Worm (Caenorhabditis elegans) whole organism, L4/young adult: ENCODE results near the gene T12B3.2.
"Not testable (repeated sequence)": the region's sequence is repeated elsewhere in the genome, so short reads cannot be mapped to it uniquely, and the experiment has no call there.

Source experiments
- W03F9.2 ChIP-seq: fragments of 150-350 bp; optimal IDR thresholded peaks from 2 replicates; lab custom pipeline; 2014; ENCODE audit warnings: missing biosample characterization, missing genetic modification characterization
- dao-5 ChIP-seq: sonication (generic microtip); optimal IDR thresholded peaks from 2 replicates; lab custom pipeline; 2016; ENCODE audit warnings: missing genotype, missing genetic modification characterization, moderate library complexity, missing compliant biosample characterization
- him-1 ChIP-seq: sonication (generic microtip); optimal IDR thresholded peaks from 2 replicates; lab custom pipeline; 2016; ENCODE audit warnings: missing genotype, missing genetic modification reagents, missing genetic modification characterization, missing compliant biosample characterization

Gene T12B3.2

ce11 chrIV:7376511-7376910 lies at the start of gene T12B3.2:
Gene T12B3.2 (plus strand): TSS chrIV:7376811.
- TF ChIP-seq dao-5 (tag; lab: Kevin White, UChicago) (no peak), W03F9.2 (tag; lab: Kevin White, UChicago) (no peak), him-1 (tag; lab: Kevin White, UChicago) (no peak)

ce11 chrIV:7328918-7329317 lies 47.7 kb upstream of the T12B3.2 start, which contains the start of gene sqst-2:
Gene sqst-2 (minus strand): TSS chrIV:7328975.
- no peak for TF ChIP-seq him-1 (tag; lab: Kevin White, UChicago)
- TF ChIP-seq W03F9.2 (tag; lab: Kevin White, UChicago): no peak
- TF ChIP-seq dao-5 (tag; lab: Kevin White, UChicago): no peak

- no peak for TF ChIP-seq him-1 (tag; lab: Kevin White, UChicago)
- TF ChIP-seq dao-5 (tag; lab: Kevin White, UChicago): no peak
- TF ChIP-seq W03F9.2 (tag; lab: Kevin White, UChicago): no peak
Observed at ce11 chrIV:7332695-7333094, 43.9 kb upstream of the T12B3.2 start, which contains the start of gene ocr-4. Gene ocr-4 (minus strand): TSS chrIV:7332795.

ce11 chrIV:7338042-7338441 lies 38.6 kb upstream of the T12B3.2 start:
- TF ChIP-seq W03F9.2 (tag; lab: Kevin White, UChicago): no peak
- TF ChIP-seq him-1 (tag; lab: Kevin White, UChicago): no peak
- no peak for TF ChIP-seq dao-5 (tag; lab: Kevin White, UChicago)

ce11 chrIV:7339095-7339494 lies 37.5 kb upstream of the T12B3.2 start:
- TF ChIP-seq him-1 (tag; lab: Kevin White, UChicago) (no peak), W03F9.2 (tag; lab: Kevin White, UChicago) (no peak), dao-5 (tag; lab: Kevin White, UChicago) (no peak)

- TF ChIP-seq him-1 (tag; lab: Kevin White, UChicago) (no peak), dao-5 (tag; lab: Kevin White, UChicago) (no peak), W03F9.2 (tag; lab: Kevin White, UChicago) (no peak)
Observed at ce11 chrIV:7342144-7342543, 34.5 kb upstream of the T12B3.2 start.

- no peak for TF ChIP-seq him-1 (tag; lab: Kevin White, UChicago)
- no peak for TF ChIP-seq dao-5 (tag; lab: Kevin White, UChicago)
- TF ChIP-seq W03F9.2 (tag; lab: Kevin White, UChicago): no peak
Observed at ce11 chrIV:7344020-7344419, 32.6 kb upstream of the T12B3.2 start.

- no peak for TF ChIP-seq him-1 (tag; lab: Kevin White, UChicago)
- no peak for TF ChIP-seq W03F9.2 (tag; lab: Kevin White, UChicago)
- TF ChIP-seq dao-5 (tag; lab: Kevin White, UChicago): no peak
Observed at ce11 chrIV:7346751-7347150, 29.9 kb upstream of the T12B3.2 start, which contains the start of gene daf-42. Gene daf-42 (minus strand): TSS chrIV:7346851.

- not testable (repeated sequence) for TF ChIP-seq W03F9.2, him-1, dao-5 (tag; lab: Kevin White, UChicago)
Observed at ce11 chrIV:7365011-7365410, 11.6 kb upstream of the T12B3.2 start, which contains the start of gene Y40C5A.4. Gene Y40C5A.4 (minus strand): TSS chrIV:7365111.

ce11 chrIV:7374847-7375246 lies 1.8 kb upstream of the T12B3.2 start, which contains the start of gene T12B3.3:
Gene T12B3.3 (plus strand): TSS chrIV:7375147.
- not testable (repeated sequence) for TF ChIP-seq dao-5, him-1, W03F9.2 (tag; lab: Kevin White, UChicago)

- TF ChIP-seq dao-5 (tag; lab: Kevin White, UChicago): no peak
- TF ChIP-seq him-1 (tag; lab: Kevin White, UChicago): no peak
Observed at ce11 chrIV:7381754-7382153, 5.1 kb downstream of the T12B3.2 start, which contains the start of gene ptp-8. Gene ptp-8 (plus strand): TSS chrIV:7382054.

ce11 chrIV:7386835-7387551 lies 10.4 kb downstream of the T12B3.2 start:
- no peak for TF ChIP-seq W03F9.2 (tag; lab: Kevin White, UChicago)
- peak; percentile 63 for TF ChIP-seq him-1 (tag; lab: Kevin White, UChicago)

- TF ChIP-seq W03F9.2 (tag; lab: Kevin White, UChicago) (no peak), him-1 (tag; lab: Kevin White, UChicago) (no peak), dao-5 (tag; lab: Kevin White, UChicago) (no peak)
Observed at ce11 chrIV:7388843-7389242, 12.2 kb downstream of the T12B3.2 start, which contains the start of gene mob-3. Gene mob-3 (minus strand): TSS chrIV:7388943.
